Fruit fly (Drosophila melanogaster) whole organism, embryonic: ENCODE measurements around the gene eIF4E5.

Experiments
- Ada2b ChIP-seq: fragments of 200-800 bp; sonication (Bioruptor generic); IDR thresholded peaks from 2 replicates; pipeline ENCODE4 v1.3.6; 2022; ENCODE audit warnings: missing biosample characterization, missing genetic modification characterization
- CG10462 ChIP-seq: fragments of 200-800 bp; sonication (Bioruptor generic); optimal IDR thresholded peaks from 2 replicates; lab custom pipeline; 2016; ENCODE audit warnings: missing biosample characterization, missing genetic modification characterization
- CG10959 ChIP-seq: fragments of 200-800 bp; sonication (Bioruptor generic); IDR thresholded peaks from 2 replicates; pipeline ENCODE4 v1.3.6; 2022; ENCODE audit warnings: missing biosample characterization, missing genetic modification characterization
- CG12155 ChIP-seq: fragments of 200-800 bp; sonication (Bioruptor generic); optimal IDR thresholded peaks from 3 replicates; lab custom pipeline; 2016; ENCODE audit warnings: missing biosample characterization, missing genetic modification characterization
- CG12236 ChIP-seq: fragments of 200-800 bp; sonication (Bioruptor generic); optimal IDR thresholded peaks from 2 replicates; lab custom pipeline; 2016; ENCODE audit warnings: missing biosample characterization, missing genetic modification characterization
- CG14710 ChIP-seq: fragments of 200-800 bp; sonication (Bioruptor generic); optimal IDR thresholded peaks from 3 replicates; lab custom pipeline; 2019; ENCODE audit warnings: missing biosample characterization, mild to moderate bottlenecking, missing genetic modification characterization, moderate library complexity
- CG17829 ChIP-seq: fragments of 200-800 bp; optimal IDR thresholded peaks from 2 replicates; lab custom pipeline; 2019; ENCODE audit warnings: missing biosample characterization, mild to moderate bottlenecking, missing genetic modification characterization, moderate library complexity
- CG17912 ChIP-seq: fragments of 200-800 bp; sonication (Bioruptor generic); optimal IDR thresholded peaks from 2 replicates; lab custom pipeline; 2018; ENCODE audit warnings: missing biosample characterization, mild to moderate bottlenecking, missing genetic modification characterization
- CG1792 ChIP-seq: fragments of 200-800 bp; sonication (Bioruptor generic); optimal IDR thresholded peaks from 2 replicates; lab custom pipeline; 2016; ENCODE audit warnings: missing biosample characterization, missing genetic modification characterization
- CG2678 ChIP-seq: fragments of 200-800 bp; sonication (Bioruptor generic); optimal IDR thresholded peaks from 3 replicates; lab custom pipeline; 2019; ENCODE audit warnings: missing biosample characterization, mild to moderate bottlenecking, missing genetic modification characterization, moderate library complexity
- CG32532 ChIP-seq: fragments of 200-800 bp; sonication (Bioruptor generic); IDR thresholded peaks from 2 replicates; pipeline ENCODE4 v1.3.6; 2022; ENCODE audit warnings: missing biosample characterization, missing genetic modification characterization
- CG33557 ChIP-seq: fragments of 200-800 bp; sonication (Bioruptor generic); optimal IDR thresholded peaks from 2 replicates; lab custom pipeline; 2019; ENCODE audit warnings: missing biosample characterization, mild to moderate bottlenecking, missing genetic modification characterization, moderate library complexity
- CG34422 ChIP-seq: fragments of 200-800 bp; sonication (Bioruptor generic); IDR thresholded peaks from 3 replicates; pipeline ENCODE4 v1.3.6; 2022; ENCODE audit warnings: missing biosample characterization, missing genetic modification characterization
- CG3726 ChIP-seq: fragments of 200-800 bp; sonication (Bioruptor generic); IDR thresholded peaks from 3 replicates; pipeline ENCODE4, ENCODE4 v1.3.6; 2022; ENCODE audit warnings: missing biosample characterization, missing genetic modification characterization
- CG4707 ChIP-seq: fragments of 200-800 bp; sonication (Bioruptor generic); optimal IDR thresholded peaks from 2 replicates; lab custom pipeline; 2018; ENCODE audit warnings: missing biosample characterization, mild to moderate bottlenecking, missing genetic modification characterization, moderate library complexity
- CG4854 ChIP-seq: fragments of 200-800 bp; sonication (Bioruptor generic); optimal IDR thresholded peaks from 2 replicates; lab custom pipeline; 2016; ENCODE audit warnings: missing biosample characterization, missing genetic modification characterization, inconsistent platforms
- CG8944 ChIP-seq: fragments of 200-800 bp; sonication (Bioruptor generic); optimal IDR thresholded peaks from 3 replicates; lab custom pipeline; 2016; ENCODE audit warnings: missing biosample characterization, missing genetic modification characterization
- CTCF ChIP-seq: fragments of 200-800 bp; sonication (Bioruptor generic); optimal IDR thresholded peaks from 2 replicates; lab custom pipeline; 2017; ENCODE audit warnings: missing biosample characterization, mild to moderate bottlenecking, missing genetic modification characterization, moderate library complexity
- HmgD ChIP-seq: fragments of 200-800 bp; sonication (Bioruptor generic); optimal IDR thresholded peaks from 3 replicates; lab custom pipeline; 2016; ENCODE audit warnings: missing biosample characterization, missing genetic modification characterization
- Kr ChIP-seq: fragments of 200-800 bp; sonication (Bioruptor generic); optimal IDR thresholded peaks from 2 replicates; lab custom pipeline; 2017; ENCODE audit warnings: missing biosample characterization, mild to moderate bottlenecking, missing genetic modification characterization
- Mes4 ChIP-seq: fragments of 200-800 bp; sonication (Bioruptor generic); optimal IDR thresholded peaks from 2 replicates; lab custom pipeline; 2016; ENCODE audit warnings: missing biosample characterization, missing genetic modification characterization
- Ravus ChIP-seq: fragments of 200-800 bp; sonication (Bioruptor generic); IDR thresholded peaks from 2 replicates; pipeline ENCODE4 v1.3.6; 2022; ENCODE audit warnings: missing biosample characterization, missing genetic modification characterization
- Trl ChIP-seq, 3 experiments: fragments of >200 bp in 2 of 3; fragments of 200-800 bp in 1 of 3; sonication (Bioruptor generic) in 1 of 3; optimal IDR thresholded peaks; 2 replicates in 1 of 3; 3 replicates in 2 of 3; lab custom pipeline; 2016 to 2017; ENCODE audit warnings: missing biosample characterization in 1 of 3, missing genetic modification characterization in 1 of 3
- Xrp1 ChIP-seq: fragments of 200-800 bp; sonication (Bioruptor generic); IDR thresholded peaks from 2 replicates; pipeline ENCODE4 v1.3.6; 2022; ENCODE audit warnings: missing biosample characterization, missing genetic modification characterization
- ab ChIP-seq: fragments of 200-800 bp; sonication (Bioruptor generic); optimal IDR thresholded peaks from 2 replicates; lab custom pipeline; 2016; ENCODE audit warnings: missing biosample characterization, missing genetic modification characterization
- abd-A ChIP-seq: fragments of 200-800 bp; sonication (Bioruptor generic); optimal IDR thresholded peaks from 3 replicates; lab custom pipeline; 2019; ENCODE audit warnings: missing biosample characterization, mild to moderate bottlenecking, missing genetic modification characterization, moderate library complexity
- bigmax ChIP-seq: fragments of 200-800 bp; sonication (Bioruptor generic); optimal IDR thresholded peaks from 2 replicates; lab custom pipeline; 2018; ENCODE audit warnings: missing biosample characterization, mild to moderate bottlenecking, missing genetic modification characterization
- cas ChIP-seq: fragments of 200-800 bp; sonication (Bioruptor generic); IDR thresholded peaks from 2 replicates; pipeline ENCODE4 v1.3.6; 2022; ENCODE audit warnings: missing biosample characterization, missing genetic modification characterization
- ci ChIP-seq: fragments of 200-800 bp; sonication (Bioruptor generic); IDR thresholded peaks from 3 replicates; pipeline ENCODE4 v1.3.6; 2022; ENCODE audit warnings: missing biosample characterization, missing genetic modification characterization
- da ChIP-seq: fragments of 200-800 bp; sonication (Bioruptor generic); optimal IDR thresholded peaks from 2 replicates; lab custom pipeline; 2016; ENCODE audit warnings: missing biosample characterization, missing genetic modification characterization
- dmrt11E ChIP-seq: fragments of 200-800 bp; sonication (Bioruptor generic); optimal IDR thresholded peaks from 3 replicates; lab custom pipeline; 2018; ENCODE audit warnings: missing biosample characterization, mild to moderate bottlenecking, missing genetic modification characterization, moderate library complexity
- eyg ChIP-seq: fragments of 200-800 bp; sonication (Bioruptor generic); optimal IDR thresholded peaks from 3 replicates; lab custom pipeline; 2016; ENCODE audit warnings: missing biosample characterization, missing genetic modification characterization
- fru ChIP-seq: fragments of >200 bp; optimal IDR thresholded peaks from 2 replicates; lab custom pipeline; 2017
- gfzf ChIP-seq: fragments of 200-800 bp; sonication (Bioruptor generic); optimal IDR thresholded peaks from 2 replicates; lab custom pipeline; 2016; ENCODE audit warnings: missing biosample characterization, mild to moderate bottlenecking, missing genetic modification characterization, moderate library complexity
- hth ChIP-seq: fragments of >200 bp; optimal IDR thresholded peaks from 2 replicates; lab custom pipeline; 2017; ENCODE audit warnings: inconsistent platforms
- luna ChIP-seq: fragments of 200-800 bp; sonication (Bioruptor generic); optimal IDR thresholded peaks from 2 replicates; lab custom pipeline; 2016; ENCODE audit warnings: missing biosample characterization, missing genetic modification characterization
- mld ChIP-seq: fragments of 200-800 bp; sonication (Bioruptor generic); IDR thresholded peaks from 3 replicates; pipeline ENCODE4 v1.3.6; 2022; ENCODE audit warnings: missing biosample characterization, missing genetic modification characterization; ENCODE audit not compliant: partially characterized antibody
- nmo ChIP-seq: fragments of 200-800 bp; sonication (Bioruptor generic); optimal IDR thresholded peaks from 2 replicates; lab custom pipeline; 2018; ENCODE audit warnings: missing biosample characterization, mild to moderate bottlenecking, missing genetic modification characterization, moderate library complexity
- peb ChIP-seq: fragments of 200-800 bp; sonication (Bioruptor generic); IDR thresholded peaks from 2 replicates; pipeline ENCODE4 v1.3.6; 2022; ENCODE audit warnings: missing biosample characterization, missing genetic modification characterization
- prd ChIP-seq, 3 experiments: fragments of >200 bp in 2 of 3; fragments of 200-800 bp in 1 of 3; sonication (Bioruptor generic) in 1 of 3; optimal IDR thresholded peaks in 2 of 3; IDR thresholded peaks in 1 of 3; 2 replicates in 2 of 3; 3 replicates in 1 of 3; pipeline versions ENCODE4 v1.3.6 to Lab custom; 2017 to 2022; ENCODE audit warnings: missing biosample characterization in 1 of 3, missing genetic modification characterization in 1 of 3
- repo ChIP-seq: fragments of 200-800 bp; sonication (Bioruptor generic); optimal IDR thresholded peaks from 2 replicates; lab custom pipeline; 2016; ENCODE audit warnings: missing biosample characterization, missing genetic modification characterization
- salm ChIP-seq: fragments of 200-800 bp; sonication (Bioruptor generic); optimal IDR thresholded peaks from 2 replicates; lab custom pipeline; 2018; ENCODE audit warnings: missing biosample characterization, mild to moderate bottlenecking, missing genetic modification characterization
- sc ChIP-seq, 3 experiments: fragments of >200 bp in 2 of 3; fragments of 200-800 bp in 1 of 3; sonication (Bioruptor generic) in 1 of 3; optimal IDR thresholded peaks; 2 replicates in 2 of 3; 3 replicates in 1 of 3; lab custom pipeline; 2017; ENCODE audit warnings: mild to moderate bottlenecking in 1 of 3, missing biosample characterization in 1 of 3, missing genetic modification characterization in 1 of 3, missing genetic modification reagents in 1 of 3
- sens-2 ChIP-seq: fragments of 200-800 bp; sonication (Bioruptor generic); IDR thresholded peaks from 2 replicates; pipeline ENCODE4 v1.3.6; 2022; ENCODE audit warnings: missing biosample characterization, missing genetic modification characterization
- seq ChIP-seq: fragments of 200-800 bp; sonication (Bioruptor generic); IDR thresholded peaks from 2 replicates; pipeline ENCODE4 v1.3.6; 2022; ENCODE audit warnings: missing biosample characterization, missing genetic modification characterization
- stwl ChIP-seq: fragments of 200-800 bp; sonication (Bioruptor generic); optimal IDR thresholded peaks from 3 replicates; lab custom pipeline; 2018; ENCODE audit warnings: missing biosample characterization, mild to moderate bottlenecking, missing genetic modification characterization, moderate library complexity
- tgo ChIP-seq: fragments of 200-800 bp; sonication (Bioruptor generic); IDR thresholded peaks from 3 replicates; pipeline ENCODE4 v1.3.6; 2022; ENCODE audit warnings: missing biosample characterization, missing genetic modification characterization
- ttk ChIP-seq: fragments of 200-800 bp; sonication (Bioruptor generic); IDR thresholded peaks from 2 replicates; pipeline ENCODE4 v2.1.2; 2022; ENCODE audit warnings: missing biosample characterization, missing genetic modification characterization
- twi ChIP-seq: fragments of 200-800 bp; optimal IDR thresholded peaks from 2 replicates; lab custom pipeline; 2019; ENCODE audit warnings: missing biosample characterization, mild to moderate bottlenecking, missing genetic modification characterization, moderate library complexity
- tx ChIP-seq: fragments of 200-800 bp; sonication (Bioruptor generic); optimal IDR thresholded peaks from 2 replicates; lab custom pipeline; 2016; ENCODE audit warnings: missing biosample characterization, missing genetic modification characterization

Gene eIF4E5

dm6 chr3L:7903489-7904150 lies 8.9 kb downstream of the eIF4E5 start (continued):
- TF ChIP-seq da (GFP tag; lab: Kevin White, UChicago) = peak; percentile 58
- TF ChIP-seq CG32532 (GFP tag; lab: Robert Waterston, UW) = peak; percentile 86
- peak; percentile 64; the same call in 1 of the 2 replicates for TF ChIP-seq peb
- peak; percentile 64 for TF ChIP-seq Kr (GFP tag; lab: Kevin White, UChicago)
- no peak for TF ChIP-seq sc (optimal IDR thresholded peaks at IDR 0.05; lab: Kevin White, UChicago)
- peak; percentile 87 for TF ChIP-seq sc (GFP tag; optimal IDR thresholded peaks at IDR 0.05; lab: Kevin White, UChicago)
- peak; percentile 69 for TF ChIP-seq CG10462 (GFP tag; lab: Kevin White, UChicago)
- TF ChIP-seq seq (GFP tag; lab: Robert Waterston, UW) = peak; percentile 77
- no peak for TF ChIP-seq hth (lab: Kevin White, UChicago)
- TF ChIP-seq ab (GFP tag; lab: Kevin White, UChicago) = no peak
- peak; percentile 90 for TF ChIP-seq dmrt11E
- peak; percentile 84 for TF ChIP-seq Mes4 (GFP tag; lab: Kevin White, UChicago)
- peak; percentile 72 for TF ChIP-seq sens-2
- TF ChIP-seq luna (GFP tag; lab: Kevin White, UChicago) = peak; percentile 43
- TF ChIP-seq CG12155 (GFP tag; lab: Kevin White, UChicago) = peak; percentile 63
- peak; percentile 92 for TF ChIP-seq CG2678 (tag; lab: Kevin White, UChicago)
- no peak for TF ChIP-seq prd (optimal IDR thresholded peaks at IDR 0.05; lab: Kevin White, UChicago)
- peak; percentile 89 for TF ChIP-seq prd (GFP tag; IDR thresholded peaks at IDR 0.05; lab: Robert Waterston, UW)
- no peak for TF ChIP-seq gfzf (GFP tag; lab: Kevin White, UChicago)
- TF ChIP-seq CG17912 (GFP tag; lab: Kevin White, UChicago) = peak; percentile 44
- peak; percentile 74 for TF ChIP-seq CG34422 (GFP tag; lab: Robert Waterston, UW)
- TF ChIP-seq CG33557 (GFP tag; lab: Kevin White, UChicago) = peak; percentile 83
- TF ChIP-seq HmgD = peak; percentile 41
- peak; percentile 83 for TF ChIP-seq CG4854 (GFP tag; lab: Kevin White, UChicago)
- TF ChIP-seq CG1792 (GFP tag; lab: Kevin White, UChicago) = peak; percentile 77
- TF ChIP-seq CG4707 (GFP tag; lab: Kevin White, UChicago) = peak; percentile 84
- TF ChIP-seq twi (tag; lab: Kevin White, UChicago) = peak; percentile 79
- TF ChIP-seq ttk (GFP tag; lab: Robert Waterston, UW) = peak; percentile 88
- peak; percentile 85 for TF ChIP-seq tgo (GFP tag; lab: Robert Waterston, UW)
- TF ChIP-seq nmo (GFP tag; lab: Kevin White, UChicago) = peak; percentile 94
- peak; percentile 67 for TF ChIP-seq salm
- TF ChIP-seq abd-A (tag; lab: Kevin White, UChicago) = no peak
- peak; percentile 53 for TF ChIP-seq CTCF (GFP tag; lab: Kevin White, UChicago)
- TF ChIP-seq bigmax (GFP tag; lab: Kevin White, UChicago) = no peak
- TF ChIP-seq CG8944 (GFP tag; lab: Kevin White, UChicago) = peak; percentile 74
- peak; percentile 25 for TF ChIP-seq stwl
- peak; percentile 72 for TF ChIP-seq eyg (GFP tag; lab: Kevin White, UChicago)
- TF ChIP-seq Xrp1 (GFP tag; lab: Robert Waterston, UW) = peak; percentile 92
- TF ChIP-seq Trl (optimal IDR thresholded peaks at IDR 0.05; lab: Kevin White, UChicago) = no peak
- peak; percentile 86 for TF ChIP-seq Trl (GFP tag; optimal IDR thresholded peaks at IDR 0.05; lab: Kevin White, UChicago)
- peak; percentile 84 for TF ChIP-seq CG12236 (GFP tag; lab: Kevin White, UChicago)
- peak; percentile 79 for TF ChIP-seq tx
- peak; percentile 7; the same call in 1 of the 2 replicates for TF ChIP-seq cas (GFP tag; lab: Robert Waterston, UW)
- peak; percentile 92 for TF ChIP-seq CG14710 (tag; lab: Kevin White, UChicago)
- TF ChIP-seq CG17829 = peak; percentile 94
- TF ChIP-seq Ravus (GFP tag; lab: Robert Waterston, UW) = no peak; the same call in 1 of the 2 replicates
- peak; percentile 62; the same call in 1 of the 2 replicates for TF ChIP-seq CG10959 (GFP tag; lab: Robert Waterston, UW)
- no peak for TF ChIP-seq fru
- peak; percentile 68 for TF ChIP-seq repo (GFP tag; lab: Kevin White, UChicago)
- TF ChIP-seq Ada2b (GFP tag; lab: Robert Waterston, UW) = peak; percentile 82
- TF ChIP-seq CG3726 (GFP tag; lab: Robert Waterston, UW) = peak; percentile 75; the same call in 2 of the 3 replicates
- TF ChIP-seq mld (GFP tag; lab: Robert Waterston, UW) = no peak
- peak; percentile 94 for TF ChIP-seq ci
